Fruit fly (Drosophila melanogaster) whole organism, wandering third instar larva: ENCODE measurements around the gene CG43993.

Experiments
- Abd-B ChIP-seq: fragments of >200 bp; optimal IDR thresholded peaks from 2 replicates; lab custom pipeline; 2017; ENCODE audit warnings: missing biosample characterization, missing genetic modification characterization
- CG32264 ChIP-seq: fragments of 200-800 bp; sonication (Bioruptor generic); optimal IDR thresholded peaks from 2 replicates; lab custom pipeline; 2016; ENCODE audit warnings: missing biosample characterization, missing genetic modification characterization
- CG9705 ChIP-seq: fragments of 200-800 bp; sonication (Bioruptor generic); optimal IDR thresholded peaks from 2 replicates; lab custom pipeline; 2018; ENCODE audit warnings: missing biosample characterization, mild to moderate bottlenecking, missing genetic modification characterization
- CrebA ChIP-seq: fragments of 200-800 bp; sonication (Bioruptor generic); optimal IDR thresholded peaks from 2 replicates; lab custom pipeline; 2016; ENCODE audit warnings: missing biosample characterization, mild to moderate bottlenecking, missing genetic modification characterization, borderline replicate concordance
- Dfd ChIP-seq: fragments of >200 bp; optimal IDR thresholded peaks from 2 replicates; lab custom pipeline; 2017; ENCODE audit warnings: missing biosample characterization, missing genetic modification characterization
- Dif ChIP-seq: fragments of 200-275, 200-300 bp; sonication (Bioruptor generic); optimal IDR thresholded peaks from 2 replicates; lab custom pipeline; 2018; ENCODE audit warnings: missing biosample characterization, missing genetic modification characterization; ENCODE audit not compliant: partially characterized antibody
- GATAd ChIP-seq: sonication (Bioruptor generic); optimal IDR thresholded peaks from 2 replicates; lab custom pipeline; 2016; ENCODE audit warnings: missing biosample characterization, missing genetic modification characterization
- HLH106 ChIP-seq: fragments of 200-800 bp; optimal IDR thresholded peaks from 3 replicates; lab custom pipeline; 2019; ENCODE audit warnings: missing biosample characterization, mild to moderate bottlenecking, missing genetic modification characterization, moderate library complexity
- Hnf4 ChIP-seq: fragments of 200-800 bp; sonication (Bioruptor generic); optimal IDR thresholded peaks from 2 replicates; lab custom pipeline; 2016; ENCODE audit warnings: missing biosample characterization, mild to moderate bottlenecking, missing genetic modification characterization
- Hr78 ChIP-seq: fragments of >200 bp; optimal IDR thresholded peaks from 2 replicates; lab custom pipeline; 2017; ENCODE audit warnings: missing biosample characterization, missing genetic modification characterization
- Hr83 ChIP-seq: fragments of 200-300 bp; sonication (Bioruptor generic); optimal IDR thresholded peaks from 2 replicates; lab custom pipeline; 2016; ENCODE audit warnings: missing biosample characterization, mild to moderate bottlenecking, missing genetic modification characterization, moderate library complexity; ENCODE audit not compliant: poor library complexity, severe bottlenecking
- Jra ChIP-seq: sonication (Bioruptor generic); optimal IDR thresholded peaks from 2 replicates; lab custom pipeline; 2016; ENCODE audit warnings: missing biosample characterization, missing genetic modification characterization
- Mio ChIP-seq: sonication (Bioruptor generic); optimal IDR thresholded peaks from 2 replicates; lab custom pipeline; 2016; ENCODE audit warnings: missing biosample characterization, missing genetic modification characterization
- Myc ChIP-seq: fragments of >200 bp; optimal IDR thresholded peaks from 2 replicates; lab custom pipeline; 2017
- N ChIP-seq: fragments of >200 bp; optimal IDR thresholded peaks from 2 replicates; lab custom pipeline; 2018; ENCODE audit warnings: missing biosample characterization, missing external identifiers, missing genetic modification characterization
- OdsH ChIP-seq: fragments of 200-800 bp; sonication (Bioruptor generic); optimal IDR thresholded peaks from 2 replicates; lab custom pipeline; 2016; ENCODE audit warnings: missing biosample characterization, mild to moderate bottlenecking, missing genetic modification characterization
- Rel ChIP-seq, 2 experiments: fragments of 200-800 bp; sonication (Bioruptor generic) in 1 of 2; optimal IDR thresholded peaks; 2 replicates in 1 of 2; 3 replicates in 1 of 2; lab custom pipeline; 2016 to 2019; ENCODE audit warnings: mild to moderate bottlenecking in 2 of 2, missing biosample characterization in 2 of 2, missing genetic modification characterization in 2 of 2, moderate library complexity in 1 of 2
- Sp1 ChIP-seq: fragments of 200-800 bp; sonication (Bioruptor generic); optimal IDR thresholded peaks from 3 replicates; lab custom pipeline; 2019; ENCODE audit warnings: missing biosample characterization, mild to moderate bottlenecking, missing genetic modification characterization, moderate library complexity
- Vsx2 ChIP-seq: fragments of 200-300, 225-300 bp; sonication (Bioruptor generic); optimal IDR thresholded peaks from 2 replicates; lab custom pipeline; 2018; ENCODE audit warnings: missing biosample characterization, missing genetic modification characterization; ENCODE audit not compliant: partially characterized antibody
- br ChIP-seq: fragments of 200-800 bp; sonication (Bioruptor generic); optimal IDR thresholded peaks from 2 replicates; lab custom pipeline; 2016; ENCODE audit warnings: missing biosample characterization, missing genetic modification characterization
- brk ChIP-seq: fragments of 200-800 bp; sonication (Bioruptor generic); optimal IDR thresholded peaks from 2 replicates; lab custom pipeline; 2016; ENCODE audit warnings: missing biosample characterization, mild to moderate bottlenecking, missing genetic modification characterization
- dl ChIP-seq, 2 experiments: fragments of 175-275, 200-275 bp in 1 of 2; fragments of 200-275 bp in 1 of 2; sonication (Bioruptor generic); optimal IDR thresholded peaks; lab custom pipeline; 2018; ENCODE audit warnings: mild to moderate bottlenecking in 2 of 2, missing biosample characterization in 2 of 2, missing genetic modification characterization in 2 of 2, moderate library complexity in 2 of 2; ENCODE audit not compliant: partially characterized antibody in 2 of 2, insufficient read depth in 1 of 2
- dmrt93B ChIP-seq: fragments of 200-800 bp; sonication (Bioruptor generic); optimal IDR thresholded peaks from 2 replicates; lab custom pipeline; 2018; ENCODE audit warnings: missing biosample characterization, mild to moderate bottlenecking, missing genetic modification characterization
- dsf ChIP-seq: sonication (Bioruptor generic); optimal IDR thresholded peaks from 2 replicates; lab custom pipeline; 2016; ENCODE audit warnings: missing biosample characterization, missing genetic modification characterization, borderline replicate concordance
- ey ChIP-seq: fragments of 200-800 bp; sonication (Bioruptor generic); optimal IDR thresholded peaks from 2 replicates; lab custom pipeline; 2016; ENCODE audit warnings: missing biosample characterization, missing genetic modification characterization
- foxo ChIP-seq, 2 experiments: fragments of 200-800 bp; sonication (Bioruptor generic); optimal IDR thresholded peaks; 2 replicates in 1 of 2; 3 replicates in 1 of 2; lab custom pipeline; 2016 to 2017; ENCODE audit warnings: missing biosample characterization in 2 of 2, missing genetic modification characterization in 2 of 2
- fru ChIP-seq: fragments of 200-800 bp; sonication (Bioruptor generic); optimal IDR thresholded peaks from 3 replicates; lab custom pipeline; 2016; ENCODE audit warnings: missing biosample characterization, mild to moderate bottlenecking, missing genetic modification characterization
- h ChIP-seq: fragments of 200-800 bp; sonication (Bioruptor generic); optimal IDR thresholded peaks from 3 replicates; lab custom pipeline; 2016; ENCODE audit warnings: missing biosample characterization, mild to moderate bottlenecking, missing genetic modification characterization
- jim ChIP-seq: fragments of 175-275, 200-325 bp; sonication (Bioruptor generic); optimal IDR thresholded peaks from 2 replicates; lab custom pipeline; 2016; ENCODE audit warnings: missing biosample characterization, mild to moderate bottlenecking, missing genetic modification characterization
- lola ChIP-seq: fragments of >200 bp; optimal IDR thresholded peaks from 2 replicates; lab custom pipeline; 2017; ENCODE audit warnings: missing biosample characterization, missing genetic modification characterization
- psq ChIP-seq: fragments of 200-800 bp; sonication (Bioruptor generic); optimal IDR thresholded peaks from 3 replicates; lab custom pipeline; 2017; ENCODE audit warnings: missing biosample characterization, mild to moderate bottlenecking, missing genetic modification characterization, moderate library complexity
- rgr ChIP-seq: fragments of 200-800 bp; sonication (Bioruptor generic); optimal IDR thresholded peaks from 3 replicates; lab custom pipeline; 2016; ENCODE audit warnings: missing biosample characterization, mild to moderate bottlenecking, missing genetic modification characterization
- sage ChIP-seq: fragments of 200-800 bp; sonication (Bioruptor generic); optimal IDR thresholded peaks from 2 replicates; lab custom pipeline; 2016; ENCODE audit warnings: missing biosample characterization, mild to moderate bottlenecking, missing genetic modification characterization
- sv ChIP-seq: fragments of 200-800 bp; sonication (Bioruptor generic); optimal IDR thresholded peaks from 3 replicates; lab custom pipeline; 2016; ENCODE audit warnings: missing biosample characterization, missing genetic modification characterization
- tai ChIP-seq: sonication (Bioruptor generic); optimal IDR thresholded peaks from 2 replicates; lab custom pipeline; 2016; ENCODE audit warnings: missing biosample characterization, missing genetic modification characterization
- usp ChIP-seq: fragments of >200 bp; optimal IDR thresholded peaks from 2 replicates; lab custom pipeline; 2017; ENCODE audit warnings: missing biosample characterization, missing genetic modification characterization

Gene CG43993

dm6 chr3L:12077953-12078352 is 45.6 kb downstream of the CG43993 start:
- no peak for TF ChIP-seq sv (GFP tag; lab: Kevin White, UChicago)
- no peak for TF ChIP-seq sage (GFP tag; lab: Kevin White, UChicago)
- TF ChIP-seq usp = no peak
- no peak for TF ChIP-seq CrebA (GFP tag; lab: Kevin White, UChicago)
- no peak for TF ChIP-seq Hnf4 (GFP tag; lab: Kevin White, UChicago)
- no peak for TF ChIP-seq Dif (GFP tag; lab: Kevin White, UChicago)
- no peak for TF ChIP-seq dmrt93B (GFP tag; lab: Kevin White, UChicago)
- no peak for TF ChIP-seq HLH106 (tag; lab: Kevin White, UChicago)

- TF ChIP-seq tai (GFP tag; lab: Kevin White, UChicago) = no peak
- no peak for TF ChIP-seq CrebA (GFP tag; lab: Kevin White, UChicago)
- no peak for TF ChIP-seq Abd-B (GFP tag; lab: Kevin White, UChicago)
- TF ChIP-seq br (GFP tag; lab: Kevin White, UChicago) = no peak
- TF ChIP-seq brk (GFP tag; lab: Kevin White, UChicago) = no peak
- TF ChIP-seq dl (GFP tag; optimal IDR thresholded peaks at IDR 0.05; lab: Kevin White, UChicago; ENCODE audit: insufficient read depth in 1 of 2, partially characterized antibody in 2 of 2) = no peak
- no peak for TF ChIP-seq Hr83 (GFP tag; lab: Kevin White, UChicago)
- no peak for TF ChIP-seq Jra (GFP tag; lab: Kevin White, UChicago)
- TF ChIP-seq psq (GFP tag; lab: Kevin White, UChicago) = no peak
- no peak for TF ChIP-seq jim
- TF ChIP-seq dsf (GFP tag; lab: Kevin White, UChicago) = no peak
- TF ChIP-seq N (GFP tag; lab: Kevin White, UChicago) = no peak
- no peak for TF ChIP-seq dmrt93B (GFP tag; lab: Kevin White, UChicago)
- no peak for TF ChIP-seq Vsx2 (GFP tag; lab: Kevin White, UChicago)
- no peak for TF ChIP-seq Myc (lab: Kevin White, UChicago)
- TF ChIP-seq Rel (GFP tag; optimal IDR thresholded peaks at IDR 0.05; lab: Kevin White, UChicago) = no peak
- TF ChIP-seq Rel (tag; optimal IDR thresholded peaks at IDR 0.05; lab: Kevin White, UChicago) = no peak
- TF ChIP-seq Dif (GFP tag; lab: Kevin White, UChicago) = no peak
Observed at dm6 chr3L:12078551-12079318, 46.4 kb downstream of the CG43993 start.

- TF ChIP-seq h (GFP tag; lab: Kevin White, UChicago) (peak; percentile 10), CG9705 (GFP tag; lab: Kevin White, UChicago) (peak; percentile 25), CrebA (GFP tag; lab: Kevin White, UChicago) (peak; percentile 8), Rel (GFP tag; optimal IDR thresholded peaks at IDR 0.05; lab: Kevin White, UChicago) (no peak), Rel (tag; optimal IDR thresholded peaks at IDR 0.05; lab: Kevin White, UChicago) (peak; percentile 80), fru (GFP tag; lab: Kevin White, UChicago) (peak; percentile 18), Sp1 (GFP tag; lab: Kevin White, UChicago) (peak; percentile 9), psq (GFP tag; lab: Kevin White, UChicago) (peak; percentile 47), Myc (lab: Kevin White, UChicago) (no peak), lola (GFP tag; lab: Kevin White, UChicago) (no peak)
Observed at dm6 chr3L:12079319-12079933, 47.1 kb downstream of the CG43993 start.

- TF ChIP-seq Hnf4 (GFP tag; lab: Kevin White, UChicago) (peak; percentile 12), fru (GFP tag; lab: Kevin White, UChicago) (peak; percentile 10), sv (GFP tag; lab: Kevin White, UChicago) (no peak), foxo (GFP tag; optimal IDR thresholded peaks at IDR 0.05; lab: Kevin White, UChicago) (peak in 1 of 2 experiments; percentile 18), dmrt93B (GFP tag; lab: Kevin White, UChicago) (no peak), N (GFP tag; lab: Kevin White, UChicago) (no peak), rgr (GFP tag; lab: Kevin White, UChicago) (peak; percentile 63), CG32264 (GFP tag; lab: Kevin White, UChicago) (no peak), ey (GFP tag; lab: Kevin White, UChicago) (no peak), Sp1 (GFP tag; lab: Kevin White, UChicago) (no peak), CrebA (GFP tag; lab: Kevin White, UChicago) (no peak), HLH106 (tag; lab: Kevin White, UChicago) (no peak), Myc (lab: Kevin White, UChicago) (no peak), CG9705 (GFP tag; lab: Kevin White, UChicago) (no peak), Abd-B (GFP tag; lab: Kevin White, UChicago) (no peak), dsf (GFP tag; lab: Kevin White, UChicago) (no peak), Dif (GFP tag; lab: Kevin White, UChicago) (no peak), Dfd (no peak), tai (GFP tag; lab: Kevin White, UChicago) (peak; percentile 15), GATAd (no peak), OdsH (GFP tag; lab: Kevin White, UChicago) (peak; percentile 7), Hr78 (no peak), Rel (GFP tag; optimal IDR thresholded peaks at IDR 0.05; lab: Kevin White, UChicago) (no peak), Rel (tag; optimal IDR thresholded peaks at IDR 0.05; lab: Kevin White, UChicago) (no peak), Mio (GFP tag; lab: Kevin White, UChicago) (no peak), dl (GFP tag; optimal IDR thresholded peaks at IDR 0.05; lab: Kevin White, UChicago; ENCODE audit: insufficient read depth in 1 of 2, partially characterized antibody in 2 of 2) (no peak), Vsx2 (GFP tag; lab: Kevin White, UChicago) (no peak), lola (GFP tag; lab: Kevin White, UChicago) (no peak)
Observed at dm6 chr3L:12080423-12080822, 48.1 kb downstream of the CG43993 start.
